Fruit fly (Drosophila melanogaster) whole organism, embryonic: Measurements from ENCODE around the gene PpD6.

Experiments
- Abd-B ChIP-seq: fragments of 200-800 bp; sonication (Bioruptor generic); optimal IDR thresholded peaks from 2 replicates; lab custom pipeline; 2018; ENCODE audit warnings: missing biosample characterization, mild to moderate bottlenecking, missing genetic modification characterization, moderate library complexity
- Ada2b ChIP-seq: fragments of 200-800 bp; sonication (Bioruptor generic); IDR thresholded peaks from 2 replicates; pipeline ENCODE4 v1.3.6; 2022; ENCODE audit warnings: missing biosample characterization, missing genetic modification characterization
- CG10267 ChIP-seq: fragments of 200-800 bp; sonication (Bioruptor generic); optimal IDR thresholded peaks from 2 replicates; lab custom pipeline; 2018; ENCODE audit warnings: missing biosample characterization, mild to moderate bottlenecking, missing genetic modification characterization, moderate library complexity
- CG10431 ChIP-seq: fragments of 200-800 bp; sonication (Bioruptor generic); optimal IDR thresholded peaks from 3 replicates; lab custom pipeline; 2018; ENCODE audit warnings: missing biosample characterization, mild to moderate bottlenecking, missing genetic modification characterization
- CG12391 ChIP-seq: fragments of 200-800 bp; sonication (Bioruptor generic); optimal IDR thresholded peaks from 3 replicates; lab custom pipeline; 2018; ENCODE audit warnings: missing biosample characterization, mild to moderate bottlenecking, missing genetic modification characterization, moderate library complexity
- CG14710 ChIP-seq: fragments of 200-800 bp; sonication (Bioruptor generic); optimal IDR thresholded peaks from 3 replicates; lab custom pipeline; 2019; ENCODE audit warnings: missing biosample characterization, mild to moderate bottlenecking, missing genetic modification characterization, moderate library complexity
- CG16813 ChIP-seq: fragments of 200-800 bp; sonication (Bioruptor generic); IDR thresholded peaks from 3 replicates; pipeline ENCODE4 v1.3.6; 2022; ENCODE audit warnings: missing biosample characterization, missing genetic modification characterization; ENCODE audit not compliant: partially characterized antibody
- CG16815 ChIP-seq: fragments of 200-800 bp; sonication (Bioruptor generic); optimal IDR thresholded peaks from 3 replicates; lab custom pipeline; 2017; ENCODE audit warnings: missing biosample characterization, mild to moderate bottlenecking, missing genetic modification characterization
- CG2202 ChIP-seq: fragments of 200-800 bp; sonication (Bioruptor generic); optimal IDR thresholded peaks from 2 replicates; lab custom pipeline; 2018; ENCODE audit warnings: missing biosample characterization, mild to moderate bottlenecking, missing genetic modification characterization
- CG2678 ChIP-seq: fragments of 200-800 bp; sonication (Bioruptor generic); optimal IDR thresholded peaks from 3 replicates; lab custom pipeline; 2019; ENCODE audit warnings: missing biosample characterization, mild to moderate bottlenecking, missing genetic modification characterization, moderate library complexity
- CG2889 ChIP-seq: fragments of 200-800 bp; sonication (Bioruptor generic); IDR thresholded peaks from 3 replicates; pipeline ENCODE4 v1.3.6; 2022; ENCODE audit warnings: missing biosample characterization, missing genetic modification characterization
- CG30403 ChIP-seq: fragments of 200-800 bp; sonication (Bioruptor generic); optimal IDR thresholded peaks from 3 replicates; lab custom pipeline; 2016; ENCODE audit warnings: missing biosample characterization, missing genetic modification characterization
- CG30431 ChIP-seq: fragments of 200-800 bp; sonication (Bioruptor generic); optimal IDR thresholded peaks from 2 replicates; lab custom pipeline; 2017; ENCODE audit warnings: missing biosample characterization, missing genetic modification characterization
- CG31441 ChIP-seq: fragments of 200-800 bp; sonication (Bioruptor generic); IDR thresholded peaks from 2 replicates; pipeline ENCODE4 v1.3.6; 2022; ENCODE audit warnings: missing biosample characterization, missing genetic modification characterization
- CG3407 ChIP-seq: fragments of 200-800 bp; sonication (Bioruptor generic); optimal IDR thresholded peaks from 2 replicates; lab custom pipeline; 2018; ENCODE audit warnings: missing biosample characterization, mild to moderate bottlenecking, missing genetic modification characterization
- CG3847 ChIP-seq: fragments of 200-800 bp; sonication (Bioruptor generic); IDR thresholded peaks from 2 replicates; pipeline ENCODE4 v1.3.6; 2022; ENCODE audit warnings: missing biosample characterization, missing genetic modification characterization
- CG3995 ChIP-seq: fragments of 200-800 bp; sonication (Bioruptor generic); optimal IDR thresholded peaks from 3 replicates; lab custom pipeline; 2016; ENCODE audit warnings: missing biosample characterization, missing genetic modification characterization
- CG4404 ChIP-seq: fragments of 200-800 bp; sonication (Bioruptor generic); IDR thresholded peaks from 2 replicates; pipeline ENCODE4 v1.3.6; 2022; ENCODE audit warnings: missing biosample characterization, missing genetic modification characterization
- CG4854 ChIP-seq: fragments of 200-800 bp; sonication (Bioruptor generic); optimal IDR thresholded peaks from 2 replicates; lab custom pipeline; 2016; ENCODE audit warnings: missing biosample characterization, missing genetic modification characterization, inconsistent platforms
- CG6854 ChIP-seq: fragments of 200-800 bp; sonication (Bioruptor generic); optimal IDR thresholded peaks from 3 replicates; lab custom pipeline; 2017; ENCODE audit warnings: missing biosample characterization, mild to moderate bottlenecking, missing genetic modification characterization
- CG7556 ChIP-seq: fragments of 200-800 bp; sonication (Bioruptor generic); optimal IDR thresholded peaks from 2 replicates; lab custom pipeline; 2017; ENCODE audit warnings: missing biosample characterization, mild to moderate bottlenecking, missing genetic modification characterization
- CG9215 ChIP-seq: fragments of 200-800 bp; sonication (Bioruptor generic); IDR thresholded peaks from 2 replicates; pipeline ENCODE4 v1.3.6; 2022; ENCODE audit warnings: missing biosample characterization, missing genetic modification characterization
- Doc2 ChIP-seq: fragments of 200-800 bp; sonication (Bioruptor generic); IDR thresholded peaks from 2 replicates; pipeline ENCODE4 v1.3.6; 2022; ENCODE audit warnings: missing biosample characterization, missing genetic modification characterization
- HLH4C ChIP-seq: fragments of 200-800 bp; sonication (Bioruptor generic); IDR thresholded peaks from 3 replicates; pipeline ENCODE4 v1.3.6; 2022; ENCODE audit warnings: missing biosample characterization, missing genetic modification characterization; ENCODE audit not compliant: partially characterized antibody
- HLH54F ChIP-seq: fragments of 200-800 bp; sonication (Bioruptor generic); optimal IDR thresholded peaks from 3 replicates; lab custom pipeline; 2016; ENCODE audit warnings: missing biosample characterization, missing genetic modification characterization
- HmgD ChIP-seq: fragments of 200-800 bp; sonication (Bioruptor generic); optimal IDR thresholded peaks from 3 replicates; lab custom pipeline; 2016; ENCODE audit warnings: missing biosample characterization, missing genetic modification characterization
- MTF-1 ChIP-seq: fragments of 200-800 bp; sonication (Bioruptor generic); optimal IDR thresholded peaks from 2 replicates; lab custom pipeline; 2018; ENCODE audit warnings: missing biosample characterization, mild to moderate bottlenecking, missing genetic modification characterization, borderline replicate concordance
- Meics ChIP-seq: fragments of 200-800 bp; sonication (Bioruptor generic); optimal IDR thresholded peaks from 2 replicates; lab custom pipeline; 2017; ENCODE audit warnings: missing biosample characterization, mild to moderate bottlenecking, missing genetic modification characterization
- Mes4 ChIP-seq: fragments of 200-800 bp; sonication (Bioruptor generic); optimal IDR thresholded peaks from 2 replicates; lab custom pipeline; 2016; ENCODE audit warnings: missing biosample characterization, missing genetic modification characterization
- Mrtf ChIP-seq: fragments of 200-800 bp; sonication (Bioruptor generic); IDR thresholded peaks from 3 replicates; pipeline ENCODE4 v1.3.6; 2022; ENCODE audit warnings: missing biosample characterization, missing genetic modification characterization
- NC2β ChIP-seq: fragments of 200-800 bp; sonication (Bioruptor generic); optimal IDR thresholded peaks from 2 replicates; lab custom pipeline; 2016; ENCODE audit warnings: missing biosample characterization, missing genetic modification characterization
- Nf-YB ChIP-seq: fragments of 200-800 bp; sonication (Bioruptor generic); optimal IDR thresholded peaks from 3 replicates; lab custom pipeline; 2019; ENCODE audit warnings: missing biosample characterization, mild to moderate bottlenecking, missing genetic modification characterization, moderate library complexity
- PHDP ChIP-seq: fragments of 200-800 bp; sonication (Bioruptor generic); optimal IDR thresholded peaks from 3 replicates; lab custom pipeline; 2018; ENCODE audit warnings: missing biosample characterization, mild to moderate bottlenecking, missing genetic modification characterization, moderate library complexity
- Sry-β ChIP-seq: fragments of 200-800 bp; sonication (Bioruptor generic); optimal IDR thresholded peaks from 2 replicates; lab custom pipeline; 2018; ENCODE audit warnings: missing biosample characterization, mild to moderate bottlenecking, missing genetic modification characterization, moderate library complexity
- Sry-δ ChIP-seq: fragments of 200-800 bp; sonication (Bioruptor generic); optimal IDR thresholded peaks from 2 replicates; lab custom pipeline; 2016; ENCODE audit warnings: missing biosample characterization, missing genetic modification characterization
- Trl ChIP-seq, 3 experiments: fragments of >200 bp in 2 of 3; fragments of 200-800 bp in 1 of 3; sonication (Bioruptor generic) in 1 of 3; optimal IDR thresholded peaks; 2 replicates in 1 of 3; 3 replicates in 2 of 3; lab custom pipeline; 2016 to 2017; ENCODE audit warnings: missing biosample characterization in 1 of 3, missing genetic modification characterization in 1 of 3
- Vsx1 ChIP-seq: fragments of 200-800 bp; sonication (Bioruptor generic); optimal IDR thresholded peaks from 2 replicates; lab custom pipeline; 2017; ENCODE audit warnings: missing biosample characterization, mild to moderate bottlenecking, missing genetic modification characterization, missing genetic modification reagents
- ab ChIP-seq: fragments of 200-800 bp; sonication (Bioruptor generic); optimal IDR thresholded peaks from 2 replicates; lab custom pipeline; 2016; ENCODE audit warnings: missing biosample characterization, missing genetic modification characterization
- amos ChIP-seq: fragments of 200-800 bp; sonication (Bioruptor generic); IDR thresholded peaks from 2 replicates; pipeline ENCODE4 v1.3.6; 2022; ENCODE audit warnings: missing biosample characterization, missing genetic modification characterization; ENCODE audit not compliant: partially characterized antibody
- bigmax ChIP-seq: fragments of 200-800 bp; sonication (Bioruptor generic); optimal IDR thresholded peaks from 2 replicates; lab custom pipeline; 2018; ENCODE audit warnings: missing biosample characterization, mild to moderate bottlenecking, missing genetic modification characterization
- chn ChIP-seq: fragments of 200-800 bp; sonication (Bioruptor generic); optimal IDR thresholded peaks from 2 replicates; lab custom pipeline; 2016; ENCODE audit warnings: missing biosample characterization, missing genetic modification characterization
- ci ChIP-seq: fragments of 200-800 bp; sonication (Bioruptor generic); IDR thresholded peaks from 3 replicates; pipeline ENCODE4 v1.3.6; 2022; ENCODE audit warnings: missing biosample characterization, missing genetic modification characterization
- dati ChIP-seq: fragments of 200-800 bp; sonication (Bioruptor generic); IDR thresholded peaks from 2 replicates; pipeline ENCODE4 v1.3.6; 2022; ENCODE audit warnings: missing biosample characterization, missing genetic modification characterization
- ems ChIP-seq: fragments of 200-800 bp; sonication (Bioruptor generic); optimal IDR thresholded peaks from 3 replicates; lab custom pipeline; 2016; ENCODE audit warnings: missing biosample characterization, missing genetic modification characterization
- exex ChIP-seq: fragments of 200-800 bp; sonication (Bioruptor generic); optimal IDR thresholded peaks from 4 replicates; lab custom pipeline; 2018; ENCODE audit warnings: missing biosample characterization, mild to moderate bottlenecking, missing genetic modification characterization, moderate library complexity
- lab ChIP-seq: fragments of 200-800 bp; sonication (Bioruptor generic); optimal IDR thresholded peaks from 3 replicates; lab custom pipeline; 2017; ENCODE audit warnings: missing biosample characterization, missing genetic modification characterization, mild to moderate bottlenecking, moderate library complexity, missing genetic modification reagents
- pum ChIP-seq: fragments of 200-800 bp; sonication (Bioruptor generic); optimal IDR thresholded peaks from 2 replicates; lab custom pipeline; 2016; ENCODE audit warnings: missing biosample characterization, missing genetic modification characterization
- salm ChIP-seq: fragments of 200-800 bp; sonication (Bioruptor generic); optimal IDR thresholded peaks from 2 replicates; lab custom pipeline; 2018; ENCODE audit warnings: missing biosample characterization, mild to moderate bottlenecking, missing genetic modification characterization
- ttk ChIP-seq: fragments of 200-800 bp; sonication (Bioruptor generic); IDR thresholded peaks from 2 replicates; pipeline ENCODE4 v2.1.2; 2022; ENCODE audit warnings: missing biosample characterization, missing genetic modification characterization
- unc-4 ChIP-seq: fragments of 200-800 bp; sonication (Bioruptor generic); IDR thresholded peaks from 2 replicates; pipeline ENCODE4 v1.3.6; 2022; ENCODE audit warnings: missing biosample characterization, missing genetic modification characterization; ENCODE audit not compliant: partially characterized antibody
- vvl ChIP-seq: fragments of 200-800 bp; sonication (Bioruptor generic); IDR thresholded peaks from 2 replicates; pipeline ENCODE4 v1.3.6; 2022; ENCODE audit warnings: missing biosample characterization, missing genetic modification characterization

PpD6 gene

DNA sequence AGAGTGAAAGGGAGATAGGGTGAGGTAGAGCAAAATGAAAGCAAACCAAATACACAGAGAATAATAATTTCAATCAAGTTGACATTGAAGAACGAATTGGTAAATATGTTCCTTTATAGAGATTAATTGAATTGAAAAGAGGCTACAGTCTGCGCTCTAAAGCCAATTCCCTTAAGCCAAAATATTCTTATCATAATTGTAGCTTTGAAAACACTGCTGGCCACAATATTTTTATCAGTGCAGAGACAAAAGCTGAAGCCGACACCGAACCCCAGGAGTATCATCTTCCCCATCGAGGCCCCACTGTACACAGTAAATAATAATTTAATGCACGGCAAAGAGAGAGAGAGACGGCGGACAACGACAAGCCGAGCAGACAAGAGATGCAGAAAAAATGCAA lies 3.6 kb upstream of the PpD6 start (continued):
- TF ChIP-seq Doc2 (GFP tag; lab: Robert Waterston, UW), result no peak
- TF ChIP-seq unc-4, result no peak
- no peak; the same call in 1 of the 2 replicates for TF ChIP-seq dati (GFP tag; lab: Robert Waterston, UW)
- TF ChIP-seq CG2678 (tag; lab: Kevin White, UChicago), result peak; percentile 40
- TF ChIP-seq CG2889 (GFP tag; lab: Robert Waterston, UW), result no peak
- TF ChIP-seq pum, result no peak
- TF ChIP-seq vvl (GFP tag; lab: Robert Waterston, UW), result no peak
- no peak for TF ChIP-seq Trl (optimal IDR thresholded peaks at IDR 0.05; lab: Kevin White, UChicago)
- no peak for TF ChIP-seq Trl (GFP tag; optimal IDR thresholded peaks at IDR 0.05; lab: Kevin White, UChicago)
- no peak for TF ChIP-seq Nf-YB (GFP tag; lab: Kevin White, UChicago)
- no peak for TF ChIP-seq CG12391 (tag; lab: Kevin White, UChicago)
- TF ChIP-seq chn (GFP tag; lab: Kevin White, UChicago), result no peak
- no peak for TF ChIP-seq HLH54F (GFP tag; lab: Kevin White, UChicago)
- TF ChIP-seq salm (tag; lab: Kevin White, UChicago), result no peak
- TF ChIP-seq Sry-δ (GFP tag; lab: Kevin White, UChicago), result no peak
- TF ChIP-seq CG3407 (GFP tag; lab: Kevin White, UChicago), result no peak
- TF ChIP-seq CG2202 (tag; lab: Kevin White, UChicago), result no peak
- TF ChIP-seq Vsx1 (GFP tag; lab: Kevin White, UChicago), result no peak
- peak; percentile 13 for TF ChIP-seq lab (GFP tag; lab: Kevin White, UChicago)
- no peak for TF ChIP-seq amos (GFP tag; lab: Robert Waterston, UW)
- peak; percentile 19 for TF ChIP-seq CG30403 (GFP tag; lab: Kevin White, UChicago)
- no peak for TF ChIP-seq HmgD (GFP tag; lab: Kevin White, UChicago)
- no peak for TF ChIP-seq Mes4 (GFP tag; lab: Kevin White, UChicago)
- no peak for TF ChIP-seq CG3847
- TF ChIP-seq CG9215 (GFP tag; lab: Robert Waterston, UW), result no peak
- TF ChIP-seq ems (GFP tag; lab: Kevin White, UChicago), result no peak
- no peak for TF ChIP-seq Sry-β
- no peak for TF ChIP-seq bigmax (GFP tag; lab: Kevin White, UChicago)
- TF ChIP-seq CG4404, result no peak
- no peak for TF ChIP-seq CG6854 (GFP tag; lab: Kevin White, UChicago)
- TF ChIP-seq CG16813 (GFP tag; lab: Robert Waterston, UW), result no peak
- no peak for TF ChIP-seq HLH4C (GFP tag; lab: Robert Waterston, UW)
- TF ChIP-seq CG16815, result no peak
- no peak for TF ChIP-seq CG3995 (GFP tag; lab: Kevin White, UChicago)
- peak; percentile 52; the same call in 1 of the 2 replicates for TF ChIP-seq Ada2b (GFP tag; lab: Robert Waterston, UW)
- no peak for TF ChIP-seq ttk (GFP tag; lab: Robert Waterston, UW)
- no peak for TF ChIP-seq exex (tag; lab: Kevin White, UChicago)
- peak; percentile 7 for TF ChIP-seq CG10267 (tag; lab: Kevin White, UChicago)
- TF ChIP-seq CG4854 (GFP tag; lab: Kevin White, UChicago), result no peak
- peak; percentile 41; the same call in 2 of the 3 replicates for TF ChIP-seq ci
- no peak for TF ChIP-seq NC2β (GFP tag; lab: Kevin White, UChicago)
- no peak for TF ChIP-seq CG7556 (GFP tag; lab: Kevin White, UChicago)
- no peak for TF ChIP-seq MTF-1 (GFP tag; lab: Kevin White, UChicago)
- no peak for TF ChIP-seq CG10431 (GFP tag; lab: Kevin White, UChicago)
- TF ChIP-seq Mrtf, result peak; percentile 12; the same call in 1 of the 3 replicates
- TF ChIP-seq CG31441 (GFP tag; lab: Robert Waterston, UW), result peak; percentile 42; the same call in 1 of the 2 replicates
- TF ChIP-seq CG14710, result peak; percentile 24
- TF ChIP-seq ab, result no peak
- no peak for TF ChIP-seq CG30431 (GFP tag; lab: Kevin White, UChicago)
- TF ChIP-seq PHDP (tag; lab: Kevin White, UChicago), result no peak
- TF ChIP-seq Abd-B (GFP tag; lab: Kevin White, UChicago), result no peak
- TF ChIP-seq Meics (GFP tag; lab: Kevin White, UChicago), result no peak
